Fruit fly (Drosophila melanogaster): ENCODE data around the gene CG31191.

- TF ChIP-seq psq (optimal IDR thresholded peaks at IDR 0.05) = no peak
- TF ChIP-seq CG8478 (optimal IDR thresholded peaks at IDR 0.05) = no peak
- no peak for TF ChIP-seq usp (GFP tag; optimal IDR thresholded peaks at IDR 0.05)
Observed at dm6 chr3R:20872688-20873087, 72.6 kb downstream of the CG31191 start, which contains the start of gene TotC.

All from whole organism.